Worm (Caenorhabditis elegans) whole organism, young adult: ENCODE measurements around the gene mpz-3.

ENCODE experiments used
- B0035.1 ChIP-seq: sonication (generic microtip); optimal IDR thresholded peaks from 2 replicates; lab custom pipeline; 2016; ENCODE audit warnings: missing genetic modification characterization, mild to moderate bottlenecking, missing compliant biosample characterization, missing genotype, missing genetic modification reagents
- B0261.1 ChIP-seq: sonication (generic microtip); optimal IDR thresholded peaks from 2 replicates; lab custom pipeline; 2016; ENCODE audit warnings: mild to moderate bottlenecking, missing genetic modification characterization, moderate library complexity, missing compliant biosample characterization
- B0336.3 ChIP-seq: fragments of 200-800 bp; sonication (Bioruptor generic); IDR thresholded peaks from 2 replicates; pipeline ENCODE4 v1.3.6; 2022; ENCODE audit warnings: missing genetic modification characterization, missing compliant biosample characterization
- C06A6.2 ChIP-seq: fragments of 200-800 bp; sonication (Bioruptor generic); conservative IDR thresholded peaks from 2 replicates; pipeline ENCODE4 v1.3.6; 2022; ENCODE audit warnings: missing genetic modification characterization, missing compliant biosample characterization
- F33H1.4 ChIP-seq: fragments of 200-800 bp; sonication (Bioruptor generic); IDR thresholded peaks from 2 replicates; pipeline ENCODE4 v1.3.6; 2022; ENCODE audit warnings: missing genetic modification reagents, missing genetic modification characterization, missing compliant biosample characterization
- F37B4.10 ChIP-seq: fragments of 200-800 bp; sonication (Bioruptor generic); IDR thresholded peaks from 2 replicates; pipeline ENCODE4 v1.3.6; 2022; ENCODE audit warnings: missing genetic modification characterization, missing compliant biosample characterization
- F49E8.2 ChIP-seq: sonication (generic microtip); optimal IDR thresholded peaks from 3 replicates; lab custom pipeline; 2017; ENCODE audit warnings: missing genetic modification characterization, mild to moderate bottlenecking, missing compliant biosample characterization, antibody characterized with exemption, moderate library complexity; ENCODE audit not compliant: insufficient read depth
- F55B11.4 ChIP-seq: sonication (generic microtip); optimal IDR thresholded peaks from 2 replicates; lab custom pipeline; 2016; ENCODE audit warnings: missing compliant biosample characterization, missing genetic modification characterization, borderline replicate concordance; ENCODE audit not compliant: insufficient read depth
- F57C9.4 ChIP-seq: sonication (generic microtip); optimal IDR thresholded peaks from 2 replicates; lab custom pipeline; 2017; ENCODE audit warnings: mild to moderate bottlenecking, missing genetic modification characterization, missing compliant biosample characterization
- K11D2.4 ChIP-seq: fragments of 200-800 bp; sonication (Bioruptor generic); IDR thresholded peaks from 2 replicates; pipeline ENCODE4 v1.3.6; 2022; ENCODE audit warnings: missing genetic modification reagents, missing genetic modification characterization, missing compliant biosample characterization
- ZK185.1 ChIP-seq: sonication (generic microtip); optimal IDR thresholded peaks from 2 replicates; lab custom pipeline; 2016; ENCODE audit warnings: mild to moderate bottlenecking, missing genetic modification characterization, missing compliant biosample characterization; ENCODE audit not compliant: poor library complexity, severe bottlenecking
- akir-1 ChIP-seq: fragments of 200-800 bp; sonication (Bioruptor generic); optimal IDR thresholded peaks from 2 replicates; lab custom pipeline; 2018; ENCODE audit warnings: mild to moderate bottlenecking, missing genetic modification characterization, moderate library complexity, missing compliant biosample characterization
- atf-7 ChIP-seq: sonication (generic microtip); optimal IDR thresholded peaks from 2 replicates; lab custom pipeline; 2017; ENCODE audit warnings: mild to moderate bottlenecking, missing genetic modification characterization, missing compliant biosample characterization
- attf-3 ChIP-seq: fragments of 200-800 bp; sonication (Bioruptor generic); conservative IDR thresholded peaks from 2 replicates; pipeline ENCODE4 v1.3.6; 2022; ENCODE audit warnings: missing genetic modification reagents, missing genetic modification characterization, missing compliant biosample characterization
- attf-5 ChIP-seq: fragments of 200-800 bp; sonication (Bioruptor generic); optimal IDR thresholded peaks from 2 replicates; lab custom pipeline; 2018; ENCODE audit warnings: mild to moderate bottlenecking, missing genetic modification characterization, missing compliant biosample characterization
- bed-2 ChIP-seq: fragments of 200-800 bp; sonication (Bioruptor generic); IDR thresholded peaks from 2 replicates; pipeline ENCODE4 v1.3.6; 2022; ENCODE audit warnings: missing genetic modification reagents, missing genetic modification characterization, missing compliant biosample characterization
- cebp-2 ChIP-seq: fragments of 200-800 bp; sonication (Bioruptor generic); IDR thresholded peaks from 2 replicates; pipeline ENCODE4 v1.3.6; 2022; ENCODE audit warnings: missing genetic modification characterization, missing compliant biosample characterization
- ceh-79 ChIP-seq: sonication (generic microtip); optimal IDR thresholded peaks from 2 replicates; lab custom pipeline; 2017; ENCODE audit warnings: mild to moderate bottlenecking, missing genetic modification characterization, missing compliant biosample characterization
- ceh-91 ChIP-seq: fragments of 200-800 bp; sonication (Bioruptor generic); IDR thresholded peaks from 2 replicates; pipeline ENCODE4 v1.3.6; 2022; ENCODE audit warnings: missing genetic modification reagents, missing genetic modification characterization, missing compliant biosample characterization
- die-1 ChIP-seq: sonication (generic microtip); optimal IDR thresholded peaks from 2 replicates; lab custom pipeline; 2016; ENCODE audit warnings: missing genotype, mild to moderate bottlenecking, missing genetic modification characterization, missing compliant biosample characterization
- ekl-4 ChIP-seq: fragments of 200-800 bp; sonication (Bioruptor generic); IDR thresholded peaks from 2 replicates; pipeline ENCODE4 v1.3.6; 2022; ENCODE audit warnings: missing genetic modification reagents, missing genetic modification characterization, missing compliant biosample characterization
- fkh-3 ChIP-seq: sonication (generic microtip); optimal IDR thresholded peaks from 2 replicates; lab custom pipeline; 2016; ENCODE audit warnings: mild to moderate bottlenecking, missing genetic modification characterization, missing compliant biosample characterization
- gei-17 ChIP-seq: fragments of 200-800 bp; sonication (Bioruptor generic); optimal IDR thresholded peaks from 2 replicates; lab custom pipeline; 2018; ENCODE audit warnings: mild to moderate bottlenecking, missing genetic modification characterization, missing compliant biosample characterization
- hlh-12 ChIP-seq: sonication (generic microtip); optimal IDR thresholded peaks from 2 replicates; lab custom pipeline; 2016; ENCODE audit warnings: missing genetic modification characterization, missing compliant biosample characterization
- let-526 ChIP-seq: fragments of 200-800 bp; sonication (Bioruptor generic); IDR thresholded peaks from 2 replicates; pipeline ENCODE4 v1.3.6; 2022; ENCODE audit warnings: missing genetic modification reagents, missing genetic modification characterization, missing compliant biosample characterization
- lin-26 ChIP-seq: fragments of 200-800 bp; sonication (Bioruptor generic); IDR thresholded peaks from 2 replicates; pipeline ENCODE4 v1.3.6; 2022; ENCODE audit warnings: missing genetic modification reagents, missing genetic modification characterization, missing compliant biosample characterization
- lir-1 ChIP-seq: fragments of 200-800 bp; sonication (Bioruptor generic); conservative IDR thresholded peaks from 2 replicates; pipeline ENCODE4 v1.3.6; 2022; ENCODE audit warnings: missing genetic modification reagents, missing genetic modification characterization, missing compliant biosample characterization
- lsl-1 ChIP-seq: fragments of 200-800 bp; sonication (Bioruptor generic); optimal IDR thresholded peaks from 2 replicates; lab custom pipeline; 2018; ENCODE audit warnings: mild to moderate bottlenecking, missing genetic modification characterization, moderate library complexity, missing compliant biosample characterization
- madf-3 ChIP-seq: fragments of 200-800 bp; sonication (Bioruptor generic); IDR thresholded peaks from 2 replicates; pipeline ENCODE4 v1.3.6; 2022; ENCODE audit warnings: missing genetic modification reagents, missing genetic modification characterization, missing compliant biosample characterization
- mel-28 ChIP-seq: sonication (generic microtip); optimal IDR thresholded peaks from 2 replicates; lab custom pipeline; 2016; ENCODE audit warnings: borderline replicate concordance, mild to moderate bottlenecking, missing genetic modification characterization, missing compliant biosample characterization
- mes-4 ChIP-seq: sonication (generic microtip); optimal IDR thresholded peaks from 2 replicates; lab custom pipeline; 2016; ENCODE audit warnings: missing genotype, missing genetic modification characterization, missing compliant biosample characterization
- nfya-2 ChIP-seq: fragments of 200-800 bp; sonication (Bioruptor generic); IDR thresholded peaks from 2 replicates; pipeline ENCODE4 v1.3.6; 2022; ENCODE audit warnings: missing genetic modification reagents, missing genetic modification characterization, missing compliant biosample characterization
- nhr-120 ChIP-seq: fragments of 200-800 bp; sonication (Bioruptor generic); IDR thresholded peaks from 2 replicates; pipeline ENCODE4 v1.3.6; 2022; ENCODE audit warnings: missing genetic modification characterization, missing compliant biosample characterization
- repo-1 ChIP-seq: sonication (generic microtip); optimal IDR thresholded peaks from 2 replicates; lab custom pipeline; 2017; ENCODE audit warnings: mild to moderate bottlenecking, missing genetic modification characterization, missing compliant biosample characterization
- sdz-38 ChIP-seq: sonication (generic microtip); optimal IDR thresholded peaks from 2 replicates; lab custom pipeline; 2016; ENCODE audit warnings: missing genotype, missing genetic modification characterization, missing compliant biosample characterization
- sea-2 ChIP-seq: fragments of 200-800 bp; sonication (Bioruptor generic); IDR thresholded peaks from 2 replicates; pipeline ENCODE4 v1.3.6; 2022; ENCODE audit warnings: missing genetic modification characterization, missing compliant biosample characterization
- snpc-1.1 ChIP-seq: sonication (generic microtip); optimal IDR thresholded peaks from 2 replicates; lab custom pipeline; 2017; ENCODE audit warnings: missing genetic modification characterization, mild to moderate bottlenecking, missing compliant biosample characterization, antibody characterized with exemption, moderate library complexity, missing genotype, missing genetic modification reagents; ENCODE audit not compliant: insufficient read depth
- tbp1 ChIP-seq: fragments of 200-800 bp; sonication (Bioruptor generic); optimal IDR thresholded peaks from 2 replicates; lab custom pipeline; 2018; ENCODE audit warnings: mild to moderate bottlenecking, missing genetic modification characterization, missing compliant biosample characterization
- unc-130 ChIP-seq: sonication (generic microtip); optimal IDR thresholded peaks from 2 replicates; lab custom pipeline; 2016; ENCODE audit warnings: missing genetic modification reagents, missing genetic modification characterization, missing compliant biosample characterization
- zfh-2 ChIP-seq: fragments of 200-800 bp; sonication (Bioruptor generic); conservative IDR thresholded peaks from 2 replicates; pipeline ENCODE4 v1.3.6; 2022; ENCODE audit warnings: missing genetic modification reagents, missing genetic modification characterization, missing compliant biosample characterization
- zim-3 ChIP-seq: sonication (generic microtip); optimal IDR thresholded peaks from 2 replicates; lab custom pipeline; 2017; ENCODE audit warnings: mild to moderate bottlenecking, missing genetic modification characterization, moderate library complexity, missing compliant biosample characterization

Gene mpz-3

ce11 chrII:6591000-6591399, 25.8 kb upstream of the mpz-3 start (continued):
- no peak for TF ChIP-seq atf-7 (tag; lab: Kevin White, UChicago)
- no peak for TF ChIP-seq C06A6.2 (GFP tag; lab: Robert Waterston, UW)
- peak; percentile 55; the same call in 1 of the 2 replicates for TF ChIP-seq B0336.3 (GFP tag; lab: Robert Waterston, UW)
- no peak for TF ChIP-seq F57C9.4
- no peak for TF ChIP-seq ZK185.1 (tag; lab: Kevin White, UChicago)
- TF ChIP-seq sea-2 (GFP tag; lab: Robert Waterston, UW): no peak
- TF ChIP-seq akir-1: no peak
- no peak for TF ChIP-seq attf-3 (GFP tag; lab: Robert Waterston, UW)
- no peak for TF ChIP-seq sdz-38 (tag; lab: Kevin White, UChicago)
- no peak for TF ChIP-seq nfya-2 (GFP tag; lab: Robert Waterston, UW)
- TF ChIP-seq ekl-4: 0 out of 2 replicates have a peak, but pooled peaks have one; percentile 27
- no peak for TF ChIP-seq ceh-91
- no peak for TF ChIP-seq unc-130
- no peak for TF ChIP-seq B0261.1 (tag; lab: Kevin White, UChicago)
- no peak for TF ChIP-seq let-526
- TF ChIP-seq madf-3 (GFP tag; lab: Robert Waterston, UW): no peak
- TF ChIP-seq K11D2.4: 0 out of 2 replicates have a peak, but pooled peaks have one; percentile 15
- TF ChIP-seq mes-4: no peak
- no peak for TF ChIP-seq nhr-120
- TF ChIP-seq fkh-3 (tag; lab: Kevin White, UChicago): no peak
- no peak for TF ChIP-seq B0035.1
- no peak for TF ChIP-seq lin-26 (GFP tag; lab: Robert Waterston, UW)
- no peak for TF ChIP-seq F49E8.2
- no peak for TF ChIP-seq hlh-12
- no peak for TF ChIP-seq attf-5 (GFP tag; lab: Kevin White, UChicago)
- TF ChIP-seq repo-1 (tag; lab: Kevin White, UChicago): no peak
- no peak for TF ChIP-seq ceh-79 (tag; lab: Kevin White, UChicago)
- TF ChIP-seq zim-3 (tag; lab: Kevin White, UChicago): no peak
- TF ChIP-seq bed-2 (GFP tag; lab: Robert Waterston, UW): no peak
- no peak for TF ChIP-seq snpc-1.1 (tag; lab: Kevin White, UChicago)
- no peak for TF ChIP-seq lsl-1
- no peak for TF ChIP-seq F37B4.10 (GFP tag; lab: Robert Waterston, UW)
- no peak for TF ChIP-seq zfh-2 (GFP tag; lab: Robert Waterston, UW)
- no peak for TF ChIP-seq mel-28
- no peak for TF ChIP-seq F33H1.4
- TF ChIP-seq tbp1 (GFP tag; lab: Kevin White, UChicago): no peak
- TF ChIP-seq lir-1 (GFP tag; lab: Robert Waterston, UW): no peak
- no peak for TF ChIP-seq die-1 (tag; lab: Kevin White, UChicago)
- no peak for TF ChIP-seq cebp-2 (GFP tag; lab: Robert Waterston, UW)

DNA sequence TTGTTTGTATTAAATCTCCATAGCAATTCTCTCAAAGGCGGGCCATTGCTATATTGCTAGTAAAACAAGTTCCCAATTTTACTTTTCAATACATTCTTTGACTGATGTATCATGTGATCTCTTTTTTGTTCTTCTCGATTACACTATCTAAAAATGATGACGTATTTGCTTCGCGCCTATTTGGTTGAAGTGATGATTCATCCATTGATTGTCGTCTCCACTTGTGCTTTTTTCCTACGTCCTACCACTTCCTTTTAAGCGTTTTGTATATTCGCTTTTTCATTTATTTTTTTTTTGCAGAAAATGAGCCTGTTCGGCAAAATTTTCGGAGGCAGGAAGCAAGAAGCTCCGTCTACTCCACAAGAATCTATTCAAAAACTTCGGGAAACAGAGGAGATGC, 24.2 kb upstream of the mpz-3 start, which contains the start of gene vps-32.1:
Gene vps-32.1 (plus strand): TSS at position 301 of the 400 bp plus-strand sequence.
- 0 out of 2 replicates have a peak, but pooled peaks have one; percentile 19 for TF ChIP-seq lin-26 (GFP tag; lab: Robert Waterston, UW)
- TF ChIP-seq F55B11.4 (tag; lab: Kevin White, UChicago): no peak
- no peak for TF ChIP-seq gei-17 (GFP tag; lab: Kevin White, UChicago)
